Worm (Caenorhabditis elegans) whole organism, L1 larva: ENCODE measurements around the gene gcy-14.
A peak's percentile ranks its signal among the peaks of the same experiment; 100 is the strongest.
"Not testable (repeated sequence)": the region's sequence is repeated elsewhere in the genome, so short reads cannot be mapped to it uniquely, and the experiment has no call there.

ENCODE experiments used
- C16A3.4 ChIP-seq: fragments of 150-350 bp; optimal IDR thresholded peaks from 2 replicates; lab custom pipeline; 2014; ENCODE audit warnings: missing biosample characterization, missing genetic modification characterization
- Y116A8C.19 ChIP-seq: sonication (generic microtip); optimal IDR thresholded peaks from 2 replicates; lab custom pipeline; 2016; ENCODE audit warnings: missing compliant biosample characterization, missing genetic modification characterization, borderline replicate concordance
- alr-1 ChIP-seq: fragments of 200-800 bp; sonication (Bioruptor generic); optimal IDR thresholded peaks from 2 replicates; lab custom pipeline; 2018; ENCODE audit warnings: borderline replicate concordance, mild to moderate bottlenecking, missing genetic modification characterization, missing compliant biosample characterization
- ama-1 ChIP-seq: fragments of 150-350 bp; optimal IDR thresholded peaks from 2 replicates; lab custom pipeline; 2014
- blmp-1 ChIP-seq: fragments of 150-350 bp; optimal IDR thresholded peaks from 2 replicates; lab custom pipeline; 2014; ENCODE audit warnings: missing biosample characterization, missing genetic modification characterization
- ceh-82 ChIP-seq, 3 experiments: fragments of 150-350 bp in 1 of 3; sonication (generic microtip) in 2 of 3; optimal IDR thresholded peaks; 2 replicates each; lab custom pipeline; 2014 to 2017; ENCODE audit warnings: missing biosample characterization in 3 of 3, missing genetic modification characterization in 3 of 3
- ceh-88 ChIP-seq: fragments of 200-800 bp; sonication (Bioruptor generic); IDR thresholded peaks from 2 replicates; pipeline ENCODE4 v1.3.6; 2022; ENCODE audit warnings: missing genetic modification characterization, missing compliant biosample characterization
- ceh-90 ChIP-seq: sonication (generic microtip); optimal IDR thresholded peaks from 2 replicates; lab custom pipeline; 2016; ENCODE audit warnings: missing genetic modification characterization, missing compliant biosample characterization
- efl-1 ChIP-seq, 4 experiments: fragments of 150-350 bp; optimal IDR thresholded peaks in 3 of 4; peaks in 1 of 4; 1 replicate in 1 of 4; 2 replicates in 3 of 4; lab custom pipeline; 2014; ENCODE audit warnings: missing biosample characterization in 2 of 4, missing genetic modification characterization in 2 of 4, missing genetic modification reagents in 2 of 4
- egl-13 ChIP-seq: sonication (generic microtip); optimal IDR thresholded peaks from 2 replicates; lab custom pipeline; 2016; ENCODE audit warnings: missing genotype, missing genetic modification reagents, missing genetic modification characterization, missing compliant biosample characterization
- egl-27 ChIP-seq, 2 experiments: fragments of 150-350 bp in 1 of 2; sonication (generic microtip); optimal IDR thresholded peaks; 3 replicates each; lab custom pipeline; 2017 to 2018; ENCODE audit warnings: missing biosample characterization in 2 of 2, missing genetic modification characterization in 2 of 2, missing genetic modification reagents in 2 of 2
- elt-2 ChIP-seq: sonication (generic microtip); optimal IDR thresholded peaks from 2 replicates; lab custom pipeline; 2016; ENCODE audit warnings: missing genetic modification characterization, mild to moderate bottlenecking, inconsistent platforms, missing compliant biosample characterization, missing genetic modification reagents
- ets-5 ChIP-seq: fragments of 200-800 bp; sonication (Bioruptor generic); IDR thresholded peaks from 2 replicates; pipeline ENCODE4 v1.3.6; 2022; ENCODE audit warnings: missing genetic modification characterization, missing compliant biosample characterization
- fkh-4 ChIP-seq: sonication (generic microtip); optimal IDR thresholded peaks from 2 replicates; lab custom pipeline; 2016; ENCODE audit warnings: missing compliant biosample characterization, missing genetic modification characterization, borderline replicate concordance
- fkh-8 ChIP-seq: sonication (generic microtip); optimal IDR thresholded peaks from 2 replicates; lab custom pipeline; 2016; ENCODE audit warnings: mild to moderate bottlenecking, missing genetic modification characterization, missing compliant biosample characterization
- grh-1 ChIP-seq: fragments of 200-800 bp; sonication (Bioruptor generic); IDR thresholded peaks from 2 replicates; pipeline ENCODE4 v1.3.6; 2022; ENCODE audit warnings: missing genetic modification reagents, missing genetic modification characterization, missing compliant biosample characterization
- hlh-4 ChIP-seq: sonication (generic microtip); optimal IDR thresholded peaks from 2 replicates; lab custom pipeline; 2016; ENCODE audit warnings: mild to moderate bottlenecking, missing genetic modification characterization, missing compliant biosample characterization
- jun-1 ChIP-seq: fragments of 150-350 bp; optimal IDR thresholded peaks from 2 replicates; lab custom pipeline; 2014; ENCODE audit warnings: missing biosample characterization, missing genetic modification reagents, missing genetic modification characterization
- lin-13 ChIP-seq: fragments of 150-350 bp; optimal IDR thresholded peaks from 2 replicates; lab custom pipeline; 2014; ENCODE audit warnings: missing biosample characterization, missing genetic modification reagents, missing genetic modification characterization
- lin-14 ChIP-seq: fragments of 200-800 bp; sonication (Bioruptor generic); optimal IDR thresholded peaks from 2 replicates; lab custom pipeline; 2018; ENCODE audit warnings: mild to moderate bottlenecking, missing genetic modification characterization, moderate library complexity, missing compliant biosample characterization
- lin-15B ChIP-seq: fragments of 150-350 bp; sonication (generic microtip); optimal IDR thresholded peaks from 3 replicates; lab custom pipeline; 2014; ENCODE audit warnings: missing biosample characterization, missing genetic modification characterization
- mef-2 ChIP-seq: fragments of 150-350 bp; optimal IDR thresholded peaks from 2 replicates; lab custom pipeline; 2014; ENCODE audit warnings: missing biosample characterization, missing genetic modification characterization
- mep-1 ChIP-seq: fragments of 150-350 bp; optimal IDR thresholded peaks from 2 replicates; lab custom pipeline; 2014; ENCODE audit warnings: missing biosample characterization, missing genetic modification characterization
- nhr-11 ChIP-seq: fragments of 150-350 bp; optimal IDR thresholded peaks from 2 replicates; lab custom pipeline; 2014; ENCODE audit warnings: missing biosample characterization, missing genetic modification characterization
- nhr-20 ChIP-seq: sonication (generic microtip); optimal IDR thresholded peaks from 2 replicates; lab custom pipeline; 2016; ENCODE audit warnings: mild to moderate bottlenecking, missing genetic modification characterization, missing compliant biosample characterization
- nhr-47 ChIP-seq: sonication (generic microtip); optimal IDR thresholded peaks from 2 replicates; lab custom pipeline; 2016; ENCODE audit warnings: mild to moderate bottlenecking, missing genetic modification characterization, moderate library complexity, missing compliant biosample characterization
- nhr-71 ChIP-seq: sonication (generic microtip); optimal IDR thresholded peaks from 2 replicates; lab custom pipeline; 2016; ENCODE audit warnings: mild to moderate bottlenecking, missing genetic modification characterization, moderate library complexity, missing compliant biosample characterization
- nhr-76 ChIP-seq: sonication (generic microtip); optimal IDR thresholded peaks from 2 replicates; lab custom pipeline; 2017; ENCODE audit warnings: missing biosample characterization, missing genetic modification characterization
- nhr-77 ChIP-seq: fragments of 150-350 bp; optimal IDR thresholded peaks from 2 replicates; lab custom pipeline; 2014; ENCODE audit warnings: missing biosample characterization, missing genetic modification characterization
- nhr-84 ChIP-seq: sonication (generic microtip); optimal IDR thresholded peaks from 2 replicates; lab custom pipeline; 2017; ENCODE audit warnings: missing biosample characterization, missing genetic modification characterization
- nhr-85 ChIP-seq: sonication (generic microtip); peaks from one replicate; lab custom pipeline; 2016; ENCODE audit warnings: missing genetic modification characterization, inconsistent platforms, missing compliant biosample characterization
- nhr-90 ChIP-seq: sonication (generic microtip); optimal IDR thresholded peaks from 2 replicates; lab custom pipeline; 2016; ENCODE audit warnings: mild to moderate bottlenecking, missing genetic modification characterization, missing compliant biosample characterization; ENCODE audit not compliant: poor library complexity
- rnt-1 ChIP-seq: sonication (generic microtip); optimal IDR thresholded peaks from 2 replicates; lab custom pipeline; 2016; ENCODE audit warnings: mild to moderate bottlenecking, missing genetic modification characterization, moderate library complexity, missing compliant biosample characterization
- snpc-4 ChIP-seq: fragments of 150-350 bp; optimal IDR thresholded peaks from 2 replicates; lab custom pipeline; 2014; ENCODE audit warnings: missing biosample characterization, missing genetic modification characterization
- swsn-7 ChIP-seq: sonication (generic microtip); optimal IDR thresholded peaks from 2 replicates; lab custom pipeline; 2016; ENCODE audit warnings: missing genetic modification characterization, missing compliant biosample characterization
- tbx-2 ChIP-seq: sonication (generic microtip); optimal IDR thresholded peaks from 2 replicates; lab custom pipeline; 2016; ENCODE audit warnings: missing genetic modification characterization, missing compliant biosample characterization
- tlp-1 ChIP-seq: fragments of 150-350 bp; optimal IDR thresholded peaks from 2 replicates; lab custom pipeline; 2014; ENCODE audit warnings: missing biosample characterization, missing genetic modification characterization
- unc-130 ChIP-seq: fragments of 150-350 bp; optimal IDR thresholded peaks from 2 replicates; lab custom pipeline; 2017; ENCODE audit warnings: missing biosample characterization, missing genetic modification characterization, inconsistent platforms
- unc-30 ChIP-seq: sonication (generic microtip); optimal IDR thresholded peaks from 2 replicates; lab custom pipeline; 2017; ENCODE audit warnings: missing biosample characterization, missing genetic modification characterization
- unc-86 ChIP-seq: sonication (generic microtip); optimal IDR thresholded peaks from 2 replicates; lab custom pipeline; 2016; ENCODE audit warnings: missing genetic modification characterization, missing compliant biosample characterization
- xbp-1 ChIP-seq: sonication (generic microtip); optimal IDR thresholded peaks from 2 replicates; lab custom pipeline; 2016; ENCODE audit warnings: missing genetic modification characterization, missing compliant biosample characterization
- zag-1 ChIP-seq: fragments of 150-350 bp; optimal IDR thresholded peaks from 2 replicates; lab custom pipeline; 2014; ENCODE audit warnings: missing biosample characterization, missing genetic modification characterization

Gene gcy-14

ce11 chrV:14893355-14894050, 25.4 kb upstream of the gcy-14 start, which contains the start of the genes mpst-2 and H12D21.5:
Gene mpst-2 (minus strand): TSS chrV:14893455.
Gene H12D21.5 (plus strand): TSS chrV:14894000.
- no peak for TF ChIP-seq egl-27 (tag; optimal IDR thresholded peaks at IDR 0.05; lab: Kevin White, UChicago)

- not testable (repeated sequence) for TF ChIP-seq nhr-47 (tag; lab: Kevin White, UChicago); mef-2; elt-2
These were observed 22.7 kb upstream of the gcy-14 start, which contains the start of gene nspa-2 for ce11 chrV:14890782-14891181. Gene nspa-2 (plus strand): TSS chrV:14891082.

- TF ChIP-seq lin-14 (GFP tag; lab: Kevin White, UChicago) (peak; percentile 8), Y116A8C.19 (tag; lab: Kevin White, UChicago) (no peak), nhr-85 (tag; lab: Kevin White, UChicago) (peak; percentile 3), nhr-11 (tag; lab: Kevin White, UChicago) (no peak), ama-1 (lab: Kevin White, UChicago) (no peak), egl-13 (tag; lab: Kevin White, UChicago) (no peak), tbx-2 (tag; lab: Kevin White, UChicago) (no peak), fkh-4 (no peak), swsn-7 (tag; lab: Kevin White, UChicago) (no peak), alr-1 (tag; lab: Kevin White, UChicago) (no peak), zag-1 (tag; lab: Kevin White, UChicago) (no peak), fkh-8 (tag; lab: Kevin White, UChicago) (no peak), nhr-84 (tag; lab: Kevin White, UChicago) (no peak), efl-1 (optimal IDR thresholded peaks at IDR 0.05; lab: Kevin White, UChicago) (no peak), efl-1 (GFP tag; optimal IDR thresholded peaks at IDR 0.05 in 1 of 2; lab: Kevin White, UChicago) (peak in 1 of 2 experiments; percentile 73), nhr-71 (tag; lab: Kevin White, UChicago) (no peak), lin-15B (tag; lab: Kevin White, UChicago) (no peak), blmp-1 (tag; lab: Kevin White, UChicago) (peak; percentile 95)
These were observed 9.2 kb upstream of the gcy-14 start for ce11 chrV:14877242-14877819.

- TF ChIP-seq lin-13 (GFP tag; lab: Kevin White, UChicago); unc-86 (tag; lab: Kevin White, UChicago); nhr-85 (tag; lab: Kevin White, UChicago): not testable (repeated sequence)
- TF ChIP-seq, all 84 proteins: peak for 0; not testable (repeated sequence) for 84
These were observed 8.6 kb upstream of the gcy-14 start, which contains the start of gene ZC412.10 for ce11 chrV:14876724-14877123. Gene ZC412.10 (minus strand): TSS chrV:14876824.

ce11 chrV:14876257-14876656, 8.2 kb upstream of the gcy-14 start:
- TF ChIP-seq ets-5 (GFP tag; lab: Robert Waterston, UW), result no peak
- no peak for TF ChIP-seq ceh-90
- TF ChIP-seq jun-1, result no peak
- TF ChIP-seq ceh-82 (tag; optimal IDR thresholded peaks at IDR 0.05; lab: Kevin White, UChicago), result peak in 2 of 3 experiments; percentile 12 to 28
- TF ChIP-seq tbx-2 (tag; lab: Kevin White, UChicago), result peak; percentile 21
- TF ChIP-seq swsn-7 (tag; lab: Kevin White, UChicago), result peak; percentile 56
- TF ChIP-seq nhr-76 (tag; lab: Kevin White, UChicago), result peak; percentile 19
- TF ChIP-seq rnt-1 (tag; lab: Kevin White, UChicago), result peak; percentile 79
- TF ChIP-seq blmp-1 (tag; lab: Kevin White, UChicago), result no peak
- TF ChIP-seq hlh-4 (tag; lab: Kevin White, UChicago), result no peak
- peak; percentile 46 for TF ChIP-seq nhr-77
- TF ChIP-seq xbp-1 (tag; lab: Kevin White, UChicago), result peak; percentile 25
- peak; percentile 50 for TF ChIP-seq C16A3.4 (tag; lab: Kevin White, UChicago)
- TF ChIP-seq ama-1 (lab: Kevin White, UChicago), result no peak
- peak; percentile 96 for TF ChIP-seq snpc-4 (tag; lab: Kevin White, UChicago)
- peak; percentile 62 for TF ChIP-seq mep-1 (tag; lab: Kevin White, UChicago)
- no peak for TF ChIP-seq ceh-88
- no peak for TF ChIP-seq unc-30 (tag; lab: Kevin White, UChicago)
- peak; percentile 48 for TF ChIP-seq nhr-20 (tag; lab: Kevin White, UChicago)
- peak; percentile 8 for TF ChIP-seq unc-130 (tag; lab: Kevin White, UChicago)
- TF ChIP-seq tlp-1 (tag; lab: Kevin White, UChicago), result no peak
- no peak for TF ChIP-seq egl-27 (tag; optimal IDR thresholded peaks at IDR 0.05; lab: Kevin White, UChicago)
- peak; percentile 48; the same call in 1 of the 2 replicates for TF ChIP-seq grh-1
- peak; percentile 54 for TF ChIP-seq nhr-90 (tag; lab: Kevin White, UChicago)
